Worm (Caenorhabditis elegans): ENCODE measurements around the gene ZC477.3.

The ZC477.3 gene

ce11 chrIV:7103211-7103679 is at the start of gene ZC477.3, which contains the start of gene rde-8:
Gene ZC477.3 (plus strand): TSS chrIV:7103492.
Gene rde-8 (minus strand): TSS chrIV:7103261.
- TF ChIP-seq unc-62 (GFP tag; optimal IDR thresholded peaks at IDR 0.05), result no peak

ce11 chrIV:7057677-7058076 is 45.6 kb upstream of the ZC477.3 start, which contains the start of gene srx-50:
Gene srx-50 (plus strand): TSS chrIV:7057977.
- no peak for TF ChIP-seq unc-62 (GFP tag; optimal IDR thresholded peaks at IDR 0.05)

DNA sequence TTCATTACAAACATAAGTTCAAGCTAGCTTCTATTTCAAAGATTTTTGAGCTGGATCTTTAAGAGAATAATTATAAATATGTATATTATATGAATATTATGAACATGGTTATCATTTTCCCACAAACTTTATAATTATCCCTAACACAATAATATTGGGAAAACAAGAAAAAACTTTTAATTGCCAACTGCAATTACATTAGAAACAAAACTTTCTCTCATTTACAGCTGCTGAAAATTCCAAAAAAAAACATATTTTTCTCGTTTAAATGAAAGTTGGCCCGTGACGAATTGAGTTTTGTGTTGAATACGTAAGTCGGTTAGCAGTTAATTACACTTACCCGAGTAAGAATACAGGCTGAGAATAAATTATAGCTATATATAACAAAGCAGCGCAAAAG is 40.6 kb upstream of the ZC477.3 start:
- no peak for TF ChIP-seq unc-62 (GFP tag; optimal IDR thresholded peaks at IDR 0.05)

- no peak for TF ChIP-seq unc-62 (GFP tag; optimal IDR thresholded peaks at IDR 0.05)
These were observed 38.3 kb upstream of the ZC477.3 start, which contains the start of gene Y43B11AL.1 for ce11 chrIV:7065022-7065421. Gene Y43B11AL.1 (plus strand): TSS chrIV:7065322.

- no peak for TF ChIP-seq unc-62 (GFP tag; optimal IDR thresholded peaks at IDR 0.05)
These were observed 35.8 kb upstream of the ZC477.3 start for ce11 chrIV:7067446-7067845.

ce11 chrIV:7072110-7072509 is 31.2 kb upstream of the ZC477.3 start, which contains the start of gene srg-48:
Gene srg-48 (plus strand): TSS chrIV:7072410.
- TF ChIP-seq unc-62 (GFP tag; optimal IDR thresholded peaks at IDR 0.05), result no peak

DNA sequence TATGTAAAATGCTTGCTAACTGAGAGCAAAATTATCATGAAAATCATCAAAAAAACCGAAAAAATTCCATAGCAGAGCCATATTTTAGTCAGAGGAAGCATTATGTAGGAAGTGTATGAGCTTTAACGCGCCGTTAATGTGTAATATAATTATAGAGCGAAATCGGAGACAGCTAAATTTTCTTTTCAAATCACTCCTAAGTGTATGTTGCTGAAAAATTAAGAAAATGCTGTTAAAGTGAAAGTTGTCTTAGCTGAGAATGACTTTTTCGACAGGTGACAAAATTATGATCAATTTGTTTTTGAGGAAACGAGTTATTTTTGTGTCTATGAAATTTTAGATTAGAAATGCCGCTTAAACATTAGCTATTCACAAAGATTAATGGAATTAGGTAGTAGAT is 28.2 kb upstream of the ZC477.3 start, which contains the start of gene srg-50:
TSS of gene srg-50 (minus strand) at position 101 of the 400 bp plus-strand sequence.
- TF ChIP-seq unc-62 (GFP tag; optimal IDR thresholded peaks at IDR 0.05), result no peak

- no peak for TF ChIP-seq unc-62 (GFP tag; optimal IDR thresholded peaks at IDR 0.05)
These were observed 22.1 kb upstream of the ZC477.3 start, which contains the start of gene Y43B11AR.1 for ce11 chrIV:7081214-7081613. Gene Y43B11AR.1 (plus strand): TSS chrIV:7081514.

- no peak for TF ChIP-seq unc-62 (GFP tag; optimal IDR thresholded peaks at IDR 0.05)
These were observed 19.9 kb upstream of the ZC477.3 start, which contains the start of gene Y43B11AR.3 for ce11 chrIV:7083382-7083784. Gene Y43B11AR.3 (minus strand): TSS chrIV:7083716.

ce11 chrIV:7083976-7084375 is 19.3 kb upstream of the ZC477.3 start:
- TF ChIP-seq unc-62 (GFP tag; optimal IDR thresholded peaks at IDR 0.05), result no peak

- no peak for TF ChIP-seq unc-62 (GFP tag; optimal IDR thresholded peaks at IDR 0.05)
These were observed 18.6 kb upstream of the ZC477.3 start, which contains the start of gene rps-4 for ce11 chrIV:7084632-7085160. Gene rps-4 (minus strand): TSS chrIV:7084682.

- TF ChIP-seq unc-62 (GFP tag; optimal IDR thresholded peaks at IDR 0.05), result no peak
These were observed 9.0 kb upstream of the ZC477.3 start, which contains the start of gene deb-1 for ce11 chrIV:7094216-7094758. Gene deb-1 (minus strand): TSS chrIV:7094266.

ce11 chrIV:7095396-7095964 is 7.8 kb upstream of the ZC477.3 start:
- TF ChIP-seq unc-62 (GFP tag; optimal IDR thresholded peaks at IDR 0.05), result no peak

- no peak for TF ChIP-seq unc-62 (GFP tag; optimal IDR thresholded peaks at IDR 0.05)
These were observed 7.2 kb upstream of the ZC477.3 start for ce11 chrIV:7096097-7096496.

ce11 chrIV:7097450-7097849 is 5.8 kb upstream of the ZC477.3 start:
- TF ChIP-seq unc-62 (GFP tag; optimal IDR thresholded peaks at IDR 0.05), result no peak

ce11 chrIV:7098509-7099065 is 4.7 kb upstream of the ZC477.3 start, which contains the start of gene ZC477.4:
Gene ZC477.4 (minus strand): TSS chrIV:7098784.
- no peak for TF ChIP-seq unc-62 (GFP tag; optimal IDR thresholded peaks at IDR 0.05)

All from whole organism, dauer.